Worm (Caenorhabditis elegans) whole organism, young adult: ENCODE data around the gene F01G4.4.

Experiments used
- B0261.1 ChIP-seq: sonication (generic microtip); optimal IDR thresholded peaks from 2 replicates; lab custom pipeline; 2016; ENCODE audit warnings: mild to moderate bottlenecking, missing genetic modification characterization, moderate library complexity, missing compliant biosample characterization
- D2030.7 ChIP-seq: fragments of 200-800 bp; sonication (Bioruptor generic); IDR thresholded peaks from 2 replicates; pipeline ENCODE4 v1.3.6; 2022; ENCODE audit warnings: missing genetic modification reagents, missing genetic modification characterization, missing compliant biosample characterization
- F10E7.11 ChIP-seq: sonication (generic microtip); optimal IDR thresholded peaks from 2 replicates; lab custom pipeline; 2017; ENCODE audit warnings: mild to moderate bottlenecking, missing genetic modification characterization, moderate library complexity, missing compliant biosample characterization
- F23B12.7 ChIP-seq: sonication (generic microtip); optimal IDR thresholded peaks from 2 replicates; lab custom pipeline; 2017; ENCODE audit warnings: missing genetic modification characterization, mild to moderate bottlenecking, missing compliant biosample characterization, antibody characterized with exemption, moderate library complexity; ENCODE audit not compliant: insufficient read depth
- F37B4.10 ChIP-seq: fragments of 200-800 bp; sonication (Bioruptor generic); IDR thresholded peaks from 2 replicates; pipeline ENCODE4 v1.3.6; 2022; ENCODE audit warnings: missing genetic modification characterization, missing compliant biosample characterization
- F52B5.7 ChIP-seq: sonication (generic microtip); optimal IDR thresholded peaks from 2 replicates; lab custom pipeline; 2016; ENCODE audit warnings: mild to moderate bottlenecking, missing genetic modification characterization, missing compliant biosample characterization
- F57A8.1 ChIP-seq: fragments of 200-800 bp; sonication (Bioruptor generic); optimal IDR thresholded peaks from 2 replicates; lab custom pipeline; 2018; ENCODE audit warnings: mild to moderate bottlenecking, missing genetic modification characterization, moderate library complexity, missing compliant biosample characterization
- F57C9.4 ChIP-seq: sonication (generic microtip); optimal IDR thresholded peaks from 2 replicates; lab custom pipeline; 2017; ENCODE audit warnings: mild to moderate bottlenecking, missing genetic modification characterization, missing compliant biosample characterization
- T26A5.8 ChIP-seq: sonication (generic microtip); optimal IDR thresholded peaks from 2 replicates; lab custom pipeline; 2016; ENCODE audit warnings: missing genetic modification characterization, missing compliant biosample characterization
- Y56A3A.18 ChIP-seq: fragments of 200-800 bp; sonication (Bioruptor generic); IDR thresholded peaks from 2 replicates; pipeline ENCODE4 v1.3.6; 2022; ENCODE audit warnings: missing genetic modification reagents, missing genetic modification characterization, missing compliant biosample characterization
- Y95B8A.8 ChIP-seq: fragments of 200-800 bp; sonication (Bioruptor generic); IDR thresholded peaks from 2 replicates; pipeline ENCODE4 v1.3.6; 2022; ENCODE audit warnings: missing genetic modification reagents, missing genetic modification characterization, missing compliant biosample characterization
- aptf-2 ChIP-seq: fragments of 200-800 bp; sonication (Bioruptor generic); conservative IDR thresholded peaks from 2 replicates; pipeline ENCODE4 v1.3.6; 2022; ENCODE audit warnings: missing genetic modification reagents, missing genetic modification characterization, missing compliant biosample characterization
- attf-5 ChIP-seq: fragments of 200-800 bp; sonication (Bioruptor generic); optimal IDR thresholded peaks from 2 replicates; lab custom pipeline; 2018; ENCODE audit warnings: mild to moderate bottlenecking, missing genetic modification characterization, missing compliant biosample characterization
- ccch-3 ChIP-seq: fragments of 200-800 bp; sonication (Bioruptor generic); optimal IDR thresholded peaks from 2 replicates; lab custom pipeline; 2018; ENCODE audit warnings: mild to moderate bottlenecking, missing genetic modification characterization, missing compliant biosample characterization
- ceh-100 ChIP-seq: fragments of 200-800 bp; sonication (Bioruptor generic); IDR thresholded peaks from 2 replicates; pipeline ENCODE4 v1.3.6; 2022; ENCODE audit warnings: missing genetic modification reagents, missing genetic modification characterization, missing compliant biosample characterization
- ceh-27 ChIP-seq: fragments of 200-800 bp; sonication (Bioruptor generic); optimal IDR thresholded peaks from 2 replicates; lab custom pipeline; 2018; ENCODE audit warnings: mild to moderate bottlenecking, missing genetic modification characterization, moderate library complexity, missing compliant biosample characterization
- ceh-91 ChIP-seq: fragments of 200-800 bp; sonication (Bioruptor generic); IDR thresholded peaks from 2 replicates; pipeline ENCODE4 v1.3.6; 2022; ENCODE audit warnings: missing genetic modification reagents, missing genetic modification characterization, missing compliant biosample characterization
- die-1 ChIP-seq: sonication (generic microtip); optimal IDR thresholded peaks from 2 replicates; lab custom pipeline; 2016; ENCODE audit warnings: missing genotype, mild to moderate bottlenecking, missing genetic modification characterization, missing compliant biosample characterization
- ets-4 ChIP-seq: fragments of 200-800 bp; sonication (Bioruptor generic); optimal IDR thresholded peaks from 2 replicates; lab custom pipeline; 2018; ENCODE audit warnings: mild to moderate bottlenecking, missing genetic modification characterization, missing compliant biosample characterization
- fkh-3 ChIP-seq: sonication (generic microtip); optimal IDR thresholded peaks from 2 replicates; lab custom pipeline; 2016; ENCODE audit warnings: mild to moderate bottlenecking, missing genetic modification characterization, missing compliant biosample characterization
- gei-17 ChIP-seq: fragments of 200-800 bp; sonication (Bioruptor generic); optimal IDR thresholded peaks from 2 replicates; lab custom pipeline; 2018; ENCODE audit warnings: mild to moderate bottlenecking, missing genetic modification characterization, missing compliant biosample characterization
- him-1 ChIP-seq: sonication (generic microtip); optimal IDR thresholded peaks from 2 replicates; lab custom pipeline; 2016; ENCODE audit warnings: missing genotype, missing genetic modification reagents, missing genetic modification characterization, missing compliant biosample characterization
- hlh-12 ChIP-seq: sonication (generic microtip); optimal IDR thresholded peaks from 2 replicates; lab custom pipeline; 2016; ENCODE audit warnings: missing genetic modification characterization, missing compliant biosample characterization
- hlh-26 ChIP-seq: fragments of 200-800 bp; sonication (Bioruptor generic); conservative IDR thresholded peaks from 2 replicates; pipeline ENCODE4 v1.3.6; 2022; ENCODE audit warnings: missing genetic modification reagents, missing genetic modification characterization, missing compliant biosample characterization
- hmg-1.2 ChIP-seq: fragments of 200-800 bp; sonication (Bioruptor generic); IDR thresholded peaks from 2 replicates; pipeline ENCODE4 v1.3.6; 2022; ENCODE audit warnings: missing genetic modification reagents, missing genetic modification characterization, missing compliant biosample characterization
- lag-1 ChIP-seq: fragments of 200-800 bp; sonication (Bioruptor generic); IDR thresholded peaks from 2 replicates; pipeline ENCODE4 v1.3.6; 2022; ENCODE audit warnings: missing genetic modification reagents, missing genetic modification characterization, missing compliant biosample characterization
- madf-10 ChIP-seq: sonication (generic microtip); optimal IDR thresholded peaks from 2 replicates; lab custom pipeline; 2016; ENCODE audit warnings: mild to moderate bottlenecking, missing genetic modification characterization, missing compliant biosample characterization
- madf-3 ChIP-seq: fragments of 200-800 bp; sonication (Bioruptor generic); IDR thresholded peaks from 2 replicates; pipeline ENCODE4 v1.3.6; 2022; ENCODE audit warnings: missing genetic modification reagents, missing genetic modification characterization, missing compliant biosample characterization
- madf-6 ChIP-seq: fragments of 200-800 bp; sonication (Bioruptor generic); IDR thresholded peaks from 2 replicates; pipeline ENCODE4 v1.3.6; 2022; ENCODE audit warnings: missing genetic modification reagents, missing genetic modification characterization, missing compliant biosample characterization
- madf-8 ChIP-seq: fragments of 200-800 bp; sonication (Bioruptor generic); conservative IDR thresholded peaks from 2 replicates; pipeline ENCODE4 v1.3.6; 2022; ENCODE audit warnings: missing genetic modification reagents, missing genetic modification characterization, missing compliant biosample characterization
- mcd-1 ChIP-seq: fragments of 200-800 bp; sonication (Bioruptor generic); IDR thresholded peaks from 2 replicates; pipeline ENCODE4 v1.3.6; 2022; ENCODE audit warnings: missing genetic modification reagents, missing genetic modification characterization, missing compliant biosample characterization
- mel-28 ChIP-seq: sonication (generic microtip); optimal IDR thresholded peaks from 2 replicates; lab custom pipeline; 2016; ENCODE audit warnings: borderline replicate concordance, mild to moderate bottlenecking, missing genetic modification characterization, missing compliant biosample characterization
- nfyb-1 ChIP-seq: fragments of 200-800 bp; sonication (Bioruptor generic); IDR thresholded peaks from 2 replicates; pipeline ENCODE4 v1.3.6; 2022; ENCODE audit warnings: missing genetic modification reagents, missing genetic modification characterization, missing compliant biosample characterization
- nhr-80 ChIP-seq: sonication (generic microtip); optimal IDR thresholded peaks from 2 replicates; lab custom pipeline; 2016; ENCODE audit warnings: missing genetic modification characterization, missing compliant biosample characterization
- rcor-1 ChIP-seq: fragments of 200-800 bp; sonication (Bioruptor generic); IDR thresholded peaks from 2 replicates; pipeline ENCODE4 v1.3.6; 2022; ENCODE audit warnings: missing genetic modification reagents, missing genetic modification characterization, missing compliant biosample characterization
- rec-8 ChIP-seq, 2 experiments: sonication (generic microtip); optimal IDR thresholded peaks; 2 replicates each; lab custom pipeline; 2016; ENCODE audit warnings: mild to moderate bottlenecking in 2 of 2, missing genetic modification characterization in 2 of 2, missing genetic modification reagents in 2 of 2, missing genotype in 2 of 2, missing biosample characterization in 1 of 2, missing compliant biosample characterization in 1 of 2, moderate library complexity in 1 of 2
- rpc-1 ChIP-seq, 2 experiments: fragments of 150-350 bp in 1 of 2; sonication (generic microtip) in 1 of 2; optimal IDR thresholded peaks; 2 replicates each; lab custom pipeline; 2014 to 2018; ENCODE audit warnings: missing biosample characterization in 1 of 2, missing genetic modification characterization in 1 of 2, missing genetic modification reagents in 1 of 2, missing genotype in 1 of 2
- snpc-1.1 ChIP-seq: sonication (generic microtip); optimal IDR thresholded peaks from 2 replicates; lab custom pipeline; 2017; ENCODE audit warnings: missing genetic modification characterization, mild to moderate bottlenecking, missing compliant biosample characterization, antibody characterized with exemption, moderate library complexity, missing genotype, missing genetic modification reagents; ENCODE audit not compliant: insufficient read depth
- somi-1 ChIP-seq: fragments of 200-800 bp; sonication (Bioruptor generic); optimal IDR thresholded peaks from 2 replicates; lab custom pipeline; 2018; ENCODE audit warnings: mild to moderate bottlenecking, missing genetic modification characterization, missing compliant biosample characterization
- tbx-9 ChIP-seq: sonication (generic microtip); optimal IDR thresholded peaks from 2 replicates; lab custom pipeline; 2016; ENCODE audit warnings: borderline replicate concordance, missing genetic modification characterization, inconsistent platforms, missing compliant biosample characterization
- unc-130 ChIP-seq: sonication (generic microtip); optimal IDR thresholded peaks from 2 replicates; lab custom pipeline; 2016; ENCODE audit warnings: missing genetic modification reagents, missing genetic modification characterization, missing compliant biosample characterization
- ztf-25 ChIP-seq: fragments of 200-800 bp; sonication (Bioruptor generic); IDR thresholded peaks from 2 replicates; pipeline ENCODE4 v1.3.6; 2022; ENCODE audit warnings: missing genetic modification reagents, missing genetic modification characterization, missing compliant biosample characterization
- ztf-26 ChIP-seq: sonication (generic microtip); optimal IDR thresholded peaks from 2 replicates; lab custom pipeline; 2017; ENCODE audit warnings: missing genetic modification characterization, missing compliant biosample characterization
- ztf-3 ChIP-seq: fragments of 200-800 bp; sonication (Bioruptor generic); optimal IDR thresholded peaks from 2 replicates; lab custom pipeline; 2018; ENCODE audit warnings: mild to moderate bottlenecking, missing genetic modification characterization, missing compliant biosample characterization

The F01G4.4 gene

DNA sequence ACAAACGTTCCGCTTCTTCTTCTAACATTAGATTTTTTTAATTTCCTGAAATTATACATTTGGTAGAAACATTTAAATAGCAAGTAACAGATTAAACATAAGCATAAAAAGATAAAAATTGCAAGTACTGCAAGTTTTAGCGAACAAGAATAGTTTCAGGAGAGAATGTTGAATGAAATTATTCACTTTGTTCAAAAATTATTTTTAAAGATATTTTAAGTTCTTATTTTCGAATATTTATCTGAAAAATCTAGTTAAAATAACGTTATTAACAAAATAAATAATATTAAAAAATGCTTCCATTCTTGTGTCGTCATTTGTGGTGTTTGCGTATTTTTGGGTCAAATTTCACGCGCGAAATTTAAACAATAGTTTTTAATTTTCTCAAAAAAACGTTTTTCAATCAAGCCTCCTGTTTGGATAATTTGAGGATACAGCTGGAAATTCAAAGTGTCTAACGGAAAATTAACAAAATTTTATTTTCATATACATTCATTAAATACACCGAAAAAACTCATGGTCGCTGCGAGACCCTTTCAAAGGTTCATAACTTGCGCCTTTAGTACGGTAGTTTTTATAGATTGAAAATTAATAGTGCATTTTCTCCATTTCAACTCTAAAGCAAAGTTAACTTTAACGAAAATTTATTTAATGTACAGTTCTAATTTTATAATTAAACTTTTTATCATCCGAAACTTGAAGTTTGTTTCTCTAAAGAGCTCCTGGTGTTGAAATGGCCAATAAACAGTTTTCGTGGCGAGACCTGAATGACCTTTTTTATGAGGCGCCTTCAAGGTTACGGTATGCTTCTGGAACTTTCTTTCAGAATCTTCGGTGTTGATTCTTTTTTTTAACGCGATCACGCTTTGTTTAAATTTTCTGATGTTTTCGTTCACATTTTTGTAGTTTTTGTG is 574 bp upstream of the F01G4.4 start, which contains the start of gene skih-2 (continued):
- peak; percentile 30; the same call in 1 of the 2 replicates for TF ChIP-seq rcor-1 (GFP tag; lab: Robert Waterston, UW)
- no peak for TF ChIP-seq F57A8.1 (GFP tag; lab: Kevin White, UChicago)
- TF ChIP-seq somi-1 (GFP tag; lab: Kevin White, UChicago), result no peak
- TF ChIP-seq snpc-1.1 (tag; lab: Kevin White, UChicago), result no peak
- TF ChIP-seq F37B4.10 (GFP tag; lab: Robert Waterston, UW), result no peak
- no peak; the same call in none of the 2 replicates for TF ChIP-seq D2030.7 (GFP tag; lab: Robert Waterston, UW)
- no peak for TF ChIP-seq F57C9.4
- peak; percentile 2 for TF ChIP-seq him-1 (tag; lab: Kevin White, UChicago)
- no peak for TF ChIP-seq aptf-2 (GFP tag; lab: Robert Waterston, UW)
- TF ChIP-seq rec-8 (tag; optimal IDR thresholded peaks at IDR 0.05; lab: Kevin White, UChicago), result no peak

DNA sequence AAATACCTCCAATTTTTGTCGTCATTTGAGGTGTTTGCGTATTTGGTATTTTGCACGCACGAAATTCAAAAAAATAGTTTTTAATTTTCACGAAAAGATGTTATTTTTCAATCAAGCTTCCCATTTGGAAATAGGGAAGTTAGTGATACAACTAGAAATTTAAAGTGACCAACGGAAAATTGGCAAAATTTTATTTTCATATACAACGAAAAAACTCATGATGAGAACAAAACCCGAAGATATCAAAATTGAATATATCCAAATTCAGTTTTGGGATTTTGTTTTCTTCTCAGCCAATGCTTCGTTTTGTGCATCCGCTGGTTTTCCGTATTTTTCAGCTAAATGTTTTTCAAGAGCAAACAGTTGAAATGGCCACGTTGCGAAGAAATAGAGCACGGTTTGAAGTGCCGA is 2.8 kb downstream of the F01G4.4 start:
- TF ChIP-seq F10E7.11 (tag; lab: Kevin White, UChicago) (peak; percentile 91), ztf-25 (GFP tag; lab: Robert Waterston, UW) (no peak), mcd-1 (GFP tag; lab: Robert Waterston, UW) (no peak), hlh-12 (tag; lab: Kevin White, UChicago) (no peak), mel-28 (tag; lab: Kevin White, UChicago) (no peak), rpc-1 (optimal IDR thresholded peaks at IDR 0.05; lab: Kevin White, UChicago) (no peak), rpc-1 (tag; optimal IDR thresholded peaks at IDR 0.05; lab: Kevin White, UChicago) (no peak), ceh-27 (GFP tag; lab: Kevin White, UChicago) (no peak), lag-1 (GFP tag; lab: Robert Waterston, UW) (no peak), tbx-9 (tag; lab: Kevin White, UChicago) (no peak), ceh-100 (peak; percentile 20; the same call in 1 of the 2 replicates), ccch-3 (GFP tag; lab: Kevin White, UChicago) (no peak), Y95B8A.8 (GFP tag; lab: Robert Waterston, UW) (0 out of 2 replicates have a peak, but pooled peaks have one; percentile 50), madf-8 (GFP tag; lab: Robert Waterston, UW) (no peak), F23B12.7 (tag; lab: Kevin White, UChicago) (no peak), F37B4.10 (GFP tag; lab: Robert Waterston, UW) (no peak), ztf-3 (GFP tag; lab: Kevin White, UChicago) (no peak), madf-10 (no peak), T26A5.8 (tag; lab: Kevin White, UChicago) (peak; percentile 59), die-1 (tag; lab: Kevin White, UChicago) (peak; percentile 35), attf-5 (peak; percentile 17), madf-6 (GFP tag; lab: Robert Waterston, UW) (peak; percentile 67), nhr-80 (tag; lab: Kevin White, UChicago) (no peak), hlh-26 (GFP tag; lab: Robert Waterston, UW) (no peak), ceh-91 (GFP tag; lab: Robert Waterston, UW) (no peak), fkh-3 (tag; lab: Kevin White, UChicago) (peak; percentile 57), B0261.1 (tag; lab: Kevin White, UChicago) (no peak), snpc-1.1 (tag; lab: Kevin White, UChicago) (peak; percentile 28), gei-17 (no peak), hmg-1.2 (GFP tag; lab: Robert Waterston, UW) (no peak), ztf-26 (tag; lab: Kevin White, UChicago) (peak; percentile 2), nfyb-1 (GFP tag; lab: Robert Waterston, UW) (peak; percentile 21; the same call in 1 of the 2 replicates), madf-3 (GFP tag; lab: Robert Waterston, UW) (0 out of 2 replicates have a peak, but pooled peaks have one; percentile 38), ets-4 (GFP tag; lab: Kevin White, UChicago) (no peak), unc-130 (GFP tag; lab: Kevin White, UChicago) (peak; percentile 83), Y56A3A.18 (0 out of 2 replicates have a peak, but pooled peaks have one; percentile 49), F52B5.7 (tag; lab: Kevin White, UChicago) (peak; percentile 84)
